Fruit fly (Drosophila melanogaster) whole organism, embryonic: ENCODE results near the gene CG31600.

ENCODE experiments used
- ATbp ChIP-seq: fragments of 200-800 bp; sonication (Bioruptor generic); optimal IDR thresholded peaks from 2 replicates; lab custom pipeline; 2017; ENCODE audit warnings: missing biosample characterization, mild to moderate bottlenecking, missing genetic modification characterization, missing genetic modification reagents
- Adf1 ChIP-seq: fragments of 200-800 bp; sonication (Bioruptor generic); IDR thresholded peaks from 2 replicates; pipeline ENCODE4 v1.3.6; 2022; ENCODE audit warnings: missing biosample characterization, missing genetic modification characterization
- Atf6 ChIP-seq: fragments of 200-800 bp; sonication (Bioruptor generic); IDR thresholded peaks from 2 replicates; pipeline ENCODE4 v1.3.6; 2022; ENCODE audit warnings: missing biosample characterization, missing genetic modification characterization
- B-H2 ChIP-seq: fragments of 200-800 bp; sonication (Bioruptor generic); optimal IDR thresholded peaks from 2 replicates; lab custom pipeline; 2018; ENCODE audit warnings: missing biosample characterization, mild to moderate bottlenecking, missing genetic modification characterization
- Bgb ChIP-seq: fragments of 200-800 bp; sonication (Bioruptor generic); IDR thresholded peaks from 2 replicates; pipeline ENCODE4 v1.3.6; 2022; ENCODE audit warnings: missing biosample characterization, missing genetic modification characterization; ENCODE audit not compliant: partially characterized antibody
- CG10366 ChIP-seq: fragments of 200-800 bp; sonication (Bioruptor generic); IDR thresholded peaks from 2 replicates; pipeline ENCODE4 v1.3.6; 2022; ENCODE audit warnings: missing biosample characterization, missing genetic modification characterization
- CG10565 ChIP-seq: fragments of 200-800 bp; sonication (Bioruptor generic); optimal IDR thresholded peaks from 3 replicates; lab custom pipeline; 2016; ENCODE audit warnings: missing biosample characterization, mild to moderate bottlenecking, missing genetic modification characterization
- CG10959 ChIP-seq: fragments of 200-800 bp; sonication (Bioruptor generic); IDR thresholded peaks from 2 replicates; pipeline ENCODE4 v1.3.6; 2022; ENCODE audit warnings: missing biosample characterization, missing genetic modification characterization
- CG11504 ChIP-seq: fragments of 200-800 bp; sonication (Bioruptor generic); optimal IDR thresholded peaks from 3 replicates; lab custom pipeline; 2019; ENCODE audit warnings: missing biosample characterization, mild to moderate bottlenecking, missing genetic modification characterization, moderate library complexity
- CG12071 ChIP-seq: fragments of 200-800 bp; sonication (Bioruptor generic); optimal IDR thresholded peaks from 3 replicates; lab custom pipeline; 2018; ENCODE audit warnings: missing biosample characterization, mild to moderate bottlenecking, missing genetic modification characterization
- CG13296 ChIP-seq: fragments of 200-800 bp; sonication (Bioruptor generic); optimal IDR thresholded peaks from 3 replicates; lab custom pipeline; 2018; ENCODE audit warnings: missing biosample characterization, mild to moderate bottlenecking, missing genetic modification characterization
- CG15269 ChIP-seq: fragments of 200-800 bp; sonication (Bioruptor generic); optimal IDR thresholded peaks from 2 replicates; lab custom pipeline; 2018; ENCODE audit warnings: missing biosample characterization, mild to moderate bottlenecking, missing genetic modification characterization, moderate library complexity
- CG17385 ChIP-seq: fragments of 200-800 bp; sonication (Bioruptor generic); optimal IDR thresholded peaks from 3 replicates; lab custom pipeline; 2018; ENCODE audit warnings: missing biosample characterization, mild to moderate bottlenecking, missing genetic modification characterization
- CG18619 ChIP-seq: fragments of 200-800 bp; sonication (Bioruptor generic); optimal IDR thresholded peaks from 3 replicates; lab custom pipeline; 2017; ENCODE audit warnings: missing biosample characterization, mild to moderate bottlenecking, missing genetic modification characterization
- CG3726 ChIP-seq: fragments of 200-800 bp; sonication (Bioruptor generic); IDR thresholded peaks from 3 replicates; pipeline ENCODE4, ENCODE4 v1.3.6; 2022; ENCODE audit warnings: missing biosample characterization, missing genetic modification characterization
- CG4328 ChIP-seq: fragments of 200-800 bp; sonication (Bioruptor generic); optimal IDR thresholded peaks from 3 replicates; lab custom pipeline; 2017; ENCODE audit warnings: missing biosample characterization, missing genetic modification reagents, missing genetic modification characterization
- CG7357 ChIP-seq: fragments of 200-800 bp; sonication (Bioruptor generic); IDR thresholded peaks from 3 replicates; pipeline ENCODE4 v1.3.6; 2022; ENCODE audit warnings: missing biosample characterization, missing genetic modification characterization
- CG8359 ChIP-seq: fragments of 200-800 bp; sonication (Bioruptor generic); optimal IDR thresholded peaks from 2 replicates; lab custom pipeline; 2017; ENCODE audit warnings: missing biosample characterization, mild to moderate bottlenecking, missing genetic modification characterization, borderline replicate concordance
- CG9817 ChIP-seq: fragments of 200-800 bp; sonication (Bioruptor generic); optimal IDR thresholded peaks from 2 replicates; lab custom pipeline; 2018; ENCODE audit warnings: missing biosample characterization, mild to moderate bottlenecking, missing genetic modification characterization, moderate library complexity
- Dll ChIP-seq: fragments of 200-800 bp; sonication (Bioruptor generic); IDR thresholded peaks from 4 replicates; pipeline ENCODE4 v1.3.6; 2022; ENCODE audit warnings: missing biosample characterization, missing genetic modification characterization; ENCODE audit not compliant: partially characterized antibody
- Elba2 ChIP-seq: fragments of 200-800 bp; sonication (Bioruptor generic); optimal IDR thresholded peaks from 3 replicates; lab custom pipeline; 2016; ENCODE audit warnings: missing biosample characterization, missing genetic modification characterization
- Ets65A ChIP-seq: fragments of 200-800 bp; sonication (Bioruptor generic); peaks from one replicate; lab custom pipeline; 2016; ENCODE audit warnings: missing biosample characterization, missing genetic modification characterization
- GATAe ChIP-seq: fragments of 200-800 bp; sonication (Bioruptor generic); conservative IDR thresholded peaks from 2 replicates; pipeline ENCODE4 v1.3.6; 2022; ENCODE audit warnings: missing biosample characterization, missing genetic modification characterization
- Hey ChIP-seq: fragments of 200-800 bp; sonication (Bioruptor generic); optimal IDR thresholded peaks from 3 replicates; lab custom pipeline; 2018; ENCODE audit warnings: missing biosample characterization, mild to moderate bottlenecking, missing genetic modification characterization
- Mrtf ChIP-seq: fragments of 200-800 bp; sonication (Bioruptor generic); IDR thresholded peaks from 3 replicates; pipeline ENCODE4 v1.3.6; 2022; ENCODE audit warnings: missing biosample characterization, missing genetic modification characterization
- Scr ChIP-seq: fragments of 200-800 bp; sonication (Bioruptor generic); IDR thresholded peaks from 2 replicates; pipeline ENCODE4 v1.3.6; 2022; ENCODE audit warnings: missing biosample characterization, missing genetic modification characterization; ENCODE audit not compliant: partially characterized antibody
- Sin3A ChIP-seq: fragments of >200 bp; optimal IDR thresholded peaks from 2 replicates; lab custom pipeline; 2018
- ac ChIP-seq: fragments of 200-800 bp; sonication (Bioruptor generic); optimal IDR thresholded peaks from 3 replicates; lab custom pipeline; 2017; ENCODE audit warnings: missing biosample characterization, mild to moderate bottlenecking, missing genetic modification characterization
- br ChIP-seq: fragments of >200 bp; optimal IDR thresholded peaks from 2 replicates; lab custom pipeline; 2017
- disco-r ChIP-seq: fragments of 200-800 bp; sonication (Bioruptor generic); optimal IDR thresholded peaks from 2 replicates; lab custom pipeline; 2016; ENCODE audit warnings: missing biosample characterization, missing genetic modification characterization
- dm ChIP-seq: fragments of 200-800 bp; sonication (Bioruptor generic); optimal IDR thresholded peaks from 3 replicates; lab custom pipeline; 2016; ENCODE audit warnings: missing biosample characterization, missing genetic modification characterization
- dpn ChIP-seq, 2 experiments: fragments of 200-800 bp; sonication (Bioruptor generic); optimal IDR thresholded peaks; 3 replicates each; lab custom pipeline; 2016; ENCODE audit warnings: missing biosample characterization in 2 of 2, missing genetic modification characterization in 2 of 2
- h ChIP-seq: fragments of >200 bp; optimal IDR thresholded peaks from 2 replicates; lab custom pipeline; 2017
- jigr1 ChIP-seq: fragments of 200-800 bp; sonication (Bioruptor generic); IDR thresholded peaks from 3 replicates; pipeline ENCODE4 v1.3.6; 2022; ENCODE audit warnings: missing biosample characterization, missing genetic modification characterization
- jumu ChIP-seq: fragments of 200-800 bp; sonication (Bioruptor generic); optimal IDR thresholded peaks from 3 replicates; lab custom pipeline; 2016; ENCODE audit warnings: missing biosample characterization, missing genetic modification characterization
- kni ChIP-seq: fragments of 200-800 bp; sonication (Bioruptor generic); optimal IDR thresholded peaks from 3 replicates; lab custom pipeline; 2017; ENCODE audit warnings: mild to moderate bottlenecking, missing biosample characterization, missing genetic modification reagents, missing genetic modification characterization
- lmd ChIP-seq: fragments of 200-800 bp; sonication (Bioruptor generic); IDR thresholded peaks from 2 replicates; pipeline ENCODE4 v1.3.6; 2022; ENCODE audit warnings: missing biosample characterization, missing genetic modification characterization
- mirr ChIP-seq: fragments of 200-800 bp; sonication (Bioruptor generic); optimal IDR thresholded peaks from 3 replicates; lab custom pipeline; 2018; ENCODE audit warnings: missing biosample characterization, mild to moderate bottlenecking, missing genetic modification characterization
- nom ChIP-seq: fragments of 200-800 bp; sonication (Bioruptor generic); optimal IDR thresholded peaks from 2 replicates; lab custom pipeline; 2017; ENCODE audit warnings: missing biosample characterization, missing genetic modification characterization, mild to moderate bottlenecking, moderate library complexity, missing genetic modification reagents
- onecut ChIP-seq: fragments of 200-800 bp; sonication (Bioruptor generic); IDR thresholded peaks from 2 replicates; pipeline ENCODE4 v1.3.6; 2022; ENCODE audit warnings: missing biosample characterization, missing genetic modification characterization
- pnt ChIP-seq: fragments of 200-800 bp; sonication (Bioruptor generic); optimal IDR thresholded peaks from 3 replicates; lab custom pipeline; 2016; ENCODE audit warnings: missing biosample characterization, missing genetic modification characterization
- row ChIP-seq: fragments of 200-800 bp; sonication (Bioruptor generic); IDR thresholded peaks from 3 replicates; pipeline ENCODE4 v1.3.6; 2022; ENCODE audit warnings: missing biosample characterization, missing genetic modification characterization
- sd ChIP-seq: fragments of 200-800 bp; sonication (Bioruptor generic); optimal IDR thresholded peaks from 3 replicates; lab custom pipeline; 2018; ENCODE audit warnings: missing biosample characterization, mild to moderate bottlenecking, missing genetic modification characterization, moderate library complexity
- sens ChIP-seq: fragments of 200-800 bp; sonication (Bioruptor generic); peaks from one replicate; lab custom pipeline; 2016; ENCODE audit warnings: missing biosample characterization, missing genetic modification characterization
- sisA ChIP-seq: fragments of 200-800 bp; sonication (Bioruptor generic); IDR thresholded peaks from 2 replicates; pipeline ENCODE4 v1.3.6; 2022; ENCODE audit warnings: missing biosample characterization, missing genetic modification characterization
- slou ChIP-seq: fragments of 200-800 bp; sonication (Bioruptor generic); optimal IDR thresholded peaks from 3 replicates; lab custom pipeline; 2016; ENCODE audit warnings: missing biosample characterization, missing genetic modification characterization
- sr ChIP-seq: fragments of 200-800 bp; sonication (Bioruptor generic); IDR thresholded peaks from 3 replicates; pipeline ENCODE4 v1.3.6; 2022; ENCODE audit warnings: missing biosample characterization, missing genetic modification characterization
- wek ChIP-seq: fragments of 200-800 bp; sonication (Bioruptor generic); optimal IDR thresholded peaks from 3 replicates; lab custom pipeline; 2018; ENCODE audit warnings: missing biosample characterization, mild to moderate bottlenecking, missing genetic modification characterization, moderate library complexity
- z ChIP-seq: fragments of 200-800 bp; sonication (Bioruptor generic); IDR thresholded peaks from 3 replicates; pipeline ENCODE4 v1.3.6; 2022; ENCODE audit warnings: missing biosample characterization, missing genetic modification characterization

Gene CG31600

DNA sequence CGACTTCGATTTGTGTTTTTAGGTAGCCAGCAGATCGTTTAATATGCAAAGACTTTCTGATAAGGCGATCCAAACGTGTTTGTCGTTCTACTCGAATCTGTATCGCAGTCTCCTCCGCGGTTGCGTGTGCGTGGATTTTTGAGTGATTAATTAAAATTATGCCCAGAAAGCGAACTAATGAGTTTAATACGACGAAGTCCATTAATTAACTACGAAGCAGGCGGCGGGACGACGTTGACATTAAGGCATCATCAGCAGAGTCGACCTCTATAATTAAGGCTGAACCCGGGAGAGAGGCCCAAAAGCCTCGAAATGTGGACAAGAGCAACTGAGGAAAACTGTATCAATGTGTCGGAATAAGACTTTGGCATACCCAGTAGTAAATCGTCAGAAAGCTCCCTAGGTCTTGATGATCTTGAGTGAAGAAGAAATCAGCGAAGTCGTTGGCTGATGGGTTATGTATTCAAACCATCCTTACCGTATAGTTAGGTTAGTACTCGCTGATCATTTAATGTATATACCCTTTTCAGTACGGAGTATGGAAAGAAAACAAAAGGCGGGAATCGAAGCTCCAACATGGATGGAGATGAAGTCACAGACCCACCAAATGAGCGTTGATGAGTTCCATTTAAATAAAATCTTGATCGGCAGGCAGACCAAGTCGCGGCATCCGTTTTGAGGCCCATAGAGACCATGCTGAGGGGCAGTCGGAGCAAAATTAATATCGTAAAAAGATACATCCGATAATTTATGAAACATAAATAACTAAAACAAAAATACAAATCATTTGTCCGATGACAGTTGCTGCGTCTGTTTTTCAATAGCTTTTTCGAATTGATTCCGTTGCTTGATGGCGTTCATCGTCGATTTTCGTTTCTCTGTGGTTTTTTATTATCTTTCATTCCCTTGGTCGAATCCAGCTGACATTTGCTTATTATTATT, 47.8 kb downstream of the CG31600 start (continued):
- TF ChIP-seq CG10565 (GFP tag; lab: Kevin White, UChicago) (peak; percentile 34), CG10366 (GFP tag; lab: Robert Waterston, UW) (peak; percentile 91), lmd (GFP tag; lab: Robert Waterston, UW) (peak; percentile 95), Mrtf (GFP tag; lab: Robert Waterston, UW) (peak; percentile 93), Dll (GFP tag; lab: Robert Waterston, UW) (no peak), ATbp (GFP tag; lab: Kevin White, UChicago) (peak; percentile 93), disco-r (peak; percentile 81), onecut (GFP tag; lab: Robert Waterston, UW) (peak; percentile 78), z (GFP tag; lab: Robert Waterston, UW) (0 out of 3 replicates have a peak, but pooled peaks have one; percentile 33), jumu (peak; percentile 95), CG9817 (peak; percentile 84), dpn (GFP tag; optimal IDR thresholded peaks at IDR 0.05; lab: Kevin White, UChicago) (peak; percentile 92 to 94), Hey (tag; lab: Kevin White, UChicago) (peak; percentile 37), nom (GFP tag; lab: Kevin White, UChicago) (peak; percentile 12), Scr (GFP tag; lab: Robert Waterston, UW) (no peak), h (no peak), sd (peak; percentile 46), CG17385 (GFP tag; lab: Kevin White, UChicago) (peak; percentile 85), mirr (no peak), CG3726 (GFP tag; lab: Robert Waterston, UW) (peak; percentile 84; the same call in 1 of the 3 replicates), Elba2 (GFP tag; lab: Kevin White, UChicago) (no peak), CG7357 (GFP tag; lab: Robert Waterston, UW) (peak; percentile 87), CG18619 (peak; percentile 81), Sin3A (lab: Kevin White, UChicago) (no peak), dm (GFP tag; lab: Kevin White, UChicago) (peak; percentile 84), br (lab: Kevin White, UChicago) (no peak), Adf1 (GFP tag; lab: Robert Waterston, UW) (peak; percentile 49; the same call in 1 of the 2 replicates), ac (GFP tag; lab: Kevin White, UChicago) (peak; percentile 49), CG15269 (peak; percentile 90), CG11504 (peak; percentile 93), slou (peak; percentile 61), Atf6 (GFP tag; lab: Robert Waterston, UW) (peak; percentile 89), CG4328 (GFP tag; lab: Kevin White, UChicago) (no peak), GATAe (GFP tag; lab: Robert Waterston, UW) (peak; percentile 55; the same call in 1 of the 2 replicates), wek (peak; percentile 63), CG8359 (GFP tag; lab: Kevin White, UChicago) (peak; percentile 83), B-H2 (GFP tag; lab: Kevin White, UChicago) (no peak), CG10959 (GFP tag; lab: Robert Waterston, UW) (peak; percentile 85), Bgb (GFP tag; lab: Robert Waterston, UW) (no peak), jigr1 (GFP tag; lab: Robert Waterston, UW) (peak; percentile 84; the same call in 2 of the 3 replicates), kni (GFP tag; lab: Kevin White, UChicago) (peak; percentile 56), sisA (GFP tag; lab: Robert Waterston, UW) (peak; percentile 95), pnt (GFP tag; lab: Kevin White, UChicago) (peak; percentile 94), Ets65A (peak; percentile 99), sr (GFP tag; lab: Robert Waterston, UW) (peak; percentile 67; the same call in 1 of the 3 replicates), sens (peak; percentile 98), CG12071 (GFP tag; lab: Kevin White, UChicago) (peak; percentile 89), CG13296 (GFP tag; lab: Kevin White, UChicago) (peak; percentile 65), row (GFP tag; lab: Robert Waterston, UW) (peak; percentile 90)
